Worm (Caenorhabditis elegans) whole organism, early embryonic: Measurements from ENCODE around the gene F22E12.3.

Experiments used
- ama-1 ChIP-seq: fragments of 150-350 bp; optimal IDR thresholded peaks from 2 replicates; lab custom pipeline; 2014
- ets-7 ChIP-seq: sonication (generic microtip); optimal IDR thresholded peaks from 2 replicates; lab custom pipeline; 2016; ENCODE audit warnings: missing genotype, missing genetic modification characterization, missing compliant biosample characterization
- flt-1 ChIP-seq: fragments of 200-800 bp; sonication (Bioruptor generic); IDR thresholded peaks from 2 replicates; pipeline ENCODE4 v1.3.6; 2022; ENCODE audit warnings: missing genetic modification characterization, missing compliant biosample characterization
- hmbx-1 ChIP-seq: sonication (generic microtip); optimal IDR thresholded peaks from 2 replicates; lab custom pipeline; 2016; ENCODE audit warnings: mild to moderate bottlenecking, missing genetic modification characterization, missing compliant biosample characterization
- hmg-4 ChIP-seq: fragments of 200-800 bp; sonication (Bioruptor generic); optimal IDR thresholded peaks from 2 replicates; lab custom pipeline; 2018; ENCODE audit warnings: mild to moderate bottlenecking, missing genetic modification characterization, missing compliant biosample characterization
- hnd-1 ChIP-seq: sonication (generic microtip); optimal IDR thresholded peaks from 2 replicates; lab custom pipeline; 2016; ENCODE audit warnings: missing genetic modification characterization, missing compliant biosample characterization
- pes-1 ChIP-seq: fragments of 200-800 bp; sonication (Bioruptor generic); IDR thresholded peaks from 2 replicates; pipeline ENCODE4 v1.3.6; 2022; ENCODE audit warnings: missing genetic modification reagents, missing genetic modification characterization, missing compliant biosample characterization

- TF ChIP-seq ama-1 (lab: Kevin White, UChicago): no peak
- TF ChIP-seq flt-1 (GFP tag; lab: Robert Waterston, UW): no peak
- TF ChIP-seq hnd-1: no peak
- no peak for TF ChIP-seq ets-7 (tag; lab: Kevin White, UChicago)
- TF ChIP-seq pes-1 (GFP tag; lab: Robert Waterston, UW): no peak
- TF ChIP-seq hmbx-1 (tag; lab: Kevin White, UChicago): no peak
- no peak for TF ChIP-seq hmg-4 (GFP tag; lab: Kevin White, UChicago)
These were observed 21.8 kb downstream of the F22E12.3 start, which contains the start of gene pap-1 for ce11 chrV:10441135-10442024.
